Fruit fly (Drosophila melanogaster): ENCODE measurements around the gene CheB93a.

Gene CheB93a

DNA sequence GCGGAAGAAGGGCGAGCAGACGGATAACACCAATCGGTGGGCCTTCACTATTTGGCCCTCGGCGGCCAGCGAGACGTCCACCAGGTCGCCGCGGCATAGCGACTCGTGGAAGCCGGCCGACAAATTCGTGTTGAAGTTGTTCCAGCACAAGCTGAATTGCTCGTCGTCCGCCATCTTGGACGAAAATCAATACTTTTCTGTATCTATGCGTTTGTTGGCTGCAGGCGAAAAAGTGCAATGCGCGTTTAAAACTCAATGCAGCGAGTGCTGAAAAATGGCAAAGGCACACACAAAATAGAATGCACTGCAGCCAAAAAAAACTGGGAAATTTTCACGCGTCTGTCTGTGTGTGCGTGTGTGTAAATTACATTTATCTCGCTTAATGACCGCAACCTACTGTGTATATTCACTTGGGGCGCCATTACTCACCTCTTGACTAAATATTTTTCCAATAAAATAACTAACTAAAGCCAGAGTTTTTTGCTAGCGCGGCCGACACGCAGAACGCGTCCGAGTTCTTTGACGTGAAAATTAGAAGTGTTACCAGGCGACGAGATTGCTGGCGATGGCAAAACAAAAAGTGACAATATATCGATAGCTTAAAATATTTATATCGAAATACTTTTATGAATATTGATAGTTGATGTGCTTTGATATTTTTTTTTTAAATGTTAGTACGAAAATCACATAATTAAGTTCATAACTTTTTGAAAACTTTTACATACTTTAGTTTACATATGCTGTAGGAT is 30.2 kb upstream of the CheB93a start (continued):
- TF ChIP-seq bbx (GFP tag; IDR thresholded peaks at IDR 0.05; ENCODE audit: partially characterized antibody): peak; percentile 87
- TF ChIP-seq CG17359 (tag; optimal IDR thresholded peaks at IDR 0.05): peak; percentile 1
- no peak for TF ChIP-seq CG10543 (GFP tag; optimal IDR thresholded peaks at IDR 0.05)
- no peak for TF ChIP-seq CG2875 (GFP tag; optimal IDR thresholded peaks at IDR 0.05)
- TF ChIP-seq Usf (GFP tag; optimal IDR thresholded peaks at IDR 0.05): no peak
- TF ChIP-seq knrl (GFP tag; IDR thresholded peaks at IDR 0.05; ENCODE audit: partially characterized antibody): peak; percentile 87
- no peak for TF ChIP-seq CG14667 (GFP tag; IDR thresholded peaks at IDR 0.05)
- no peak for TF ChIP-seq Ptx1 (GFP tag; IDR thresholded peaks at IDR 0.05)
- no peak for TF ChIP-seq B-H1 (GFP tag; IDR thresholded peaks at IDR 0.05)
- TF ChIP-seq zen2 (GFP tag; IDR thresholded peaks at IDR 0.05; ENCODE audit: partially characterized antibody): peak; percentile 36; the same call in 1 of the 3 replicates
- TF ChIP-seq CG2678 (tag; optimal IDR thresholded peaks at IDR 0.05): peak; percentile 9
- peak; percentile 90 for TF ChIP-seq amos (GFP tag; IDR thresholded peaks at IDR 0.05; ENCODE audit: partially characterized antibody)
- TF ChIP-seq Atf3 (GFP tag; optimal IDR thresholded peaks at IDR 0.05): no peak
- no peak for TF ChIP-seq sc (optimal IDR thresholded peaks at IDR 0.05)
- TF ChIP-seq sc (GFP tag; optimal IDR thresholded peaks at IDR 0.05): no peak
- no peak for TF ChIP-seq Drgx (GFP tag; IDR thresholded peaks at IDR 0.05)
- no peak for TF ChIP-seq Vsx1 (GFP tag; optimal IDR thresholded peaks at IDR 0.05)
- TF ChIP-seq CG7271 (tag; optimal IDR thresholded peaks at IDR 0.05): peak; percentile 31
- peak; percentile 89 for TF ChIP-seq unc-4 (GFP tag; IDR thresholded peaks at IDR 0.05; ENCODE audit: partially characterized antibody)
- no peak for TF ChIP-seq CG16815 (GFP tag; optimal IDR thresholded peaks at IDR 0.05)
- peak; percentile 36 for TF ChIP-seq Ssrp (tag; optimal IDR thresholded peaks at IDR 0.05)
- no peak for TF ChIP-seq toy (GFP tag; IDR thresholded peaks at IDR 0.05)
- no peak for TF ChIP-seq pho (GFP tag; optimal IDR thresholded peaks at IDR 0.05)
- TF ChIP-seq CG4424 (GFP tag; optimal IDR thresholded peaks at IDR 0.05): peak; percentile 6
- no peak for TF ChIP-seq CG10321 (GFP tag; IDR thresholded peaks at IDR 0.05)
- TF ChIP-seq luna (GFP tag; optimal IDR thresholded peaks at IDR 0.05): no peak
- no peak for TF ChIP-seq CG11696 (GFP tag; IDR thresholded peaks at IDR 0.05)
- no peak for TF ChIP-seq Six4 (GFP tag; optimal IDR thresholded peaks at IDR 0.05)
- TF ChIP-seq C15 (GFP tag; IDR thresholded peaks at IDR 0.05): no peak
- no peak for TF ChIP-seq chn (GFP tag; optimal IDR thresholded peaks at IDR 0.05)
- TF ChIP-seq CG2889 (GFP tag; IDR thresholded peaks at IDR 0.05): no peak
- TF ChIP-seq zfh1 (GFP tag; IDR thresholded peaks at IDR 0.05): 0 out of 3 replicates have a peak, but pooled peaks have one; percentile 5
- TF ChIP-seq Ets97D (GFP tag; optimal IDR thresholded peaks at IDR 0.05): peak; percentile 41
- no peak for TF ChIP-seq sisA (GFP tag; IDR thresholded peaks at IDR 0.05)
- peak; percentile 1 for TF ChIP-seq CG8924 (tag; optimal IDR thresholded peaks at IDR 0.05)
- no peak for TF ChIP-seq CG10366 (GFP tag; IDR thresholded peaks at IDR 0.05)
- no peak for TF ChIP-seq croc (GFP tag; conservative IDR thresholded peaks at IDR 0.05)
- TF ChIP-seq CG7745 (tag; optimal IDR thresholded peaks at IDR 0.05): no peak
- no peak for TF ChIP-seq al (GFP tag; IDR thresholded peaks at IDR 0.05)
- peak; percentile 11 for TF ChIP-seq CG17802 (tag; optimal IDR thresholded peaks at IDR 0.05)
- peak; percentile 29 for TF ChIP-seq CG8089 (GFP tag; optimal IDR thresholded peaks at IDR 0.05)
- TF ChIP-seq CG12942 (GFP tag; optimal IDR thresholded peaks at IDR 0.05): no peak
- 0 out of 2 replicates have a peak, but pooled peaks have one; percentile 16 for TF ChIP-seq wdn (GFP tag; IDR thresholded peaks at IDR 0.05)
- TF ChIP-seq ERR (GFP tag; optimal IDR thresholded peaks at IDR 0.05): no peak
- no peak for TF ChIP-seq Neu2 (GFP tag; optimal IDR thresholded peaks at IDR 0.05; ENCODE audit: borderline replicate concordance)
- TF ChIP-seq CG31224 (GFP tag; IDR thresholded peaks at IDR 0.05): no peak
- TF ChIP-seq nerfin-1 (tag; optimal IDR thresholded peaks at IDR 0.05): no peak
- TF ChIP-seq chif (GFP tag; optimal IDR thresholded peaks at IDR 0.05): peak in 1 of 2 experiments; percentile 25
- TF ChIP-seq zfh2 (GFP tag; optimal IDR thresholded peaks at IDR 0.05): no peak
- TF ChIP-seq CG11723 (GFP tag; optimal IDR thresholded peaks at IDR 0.05): no peak
